Fruit fly (Drosophila melanogaster): ENCODE data around the gene CG42693.

DNA sequence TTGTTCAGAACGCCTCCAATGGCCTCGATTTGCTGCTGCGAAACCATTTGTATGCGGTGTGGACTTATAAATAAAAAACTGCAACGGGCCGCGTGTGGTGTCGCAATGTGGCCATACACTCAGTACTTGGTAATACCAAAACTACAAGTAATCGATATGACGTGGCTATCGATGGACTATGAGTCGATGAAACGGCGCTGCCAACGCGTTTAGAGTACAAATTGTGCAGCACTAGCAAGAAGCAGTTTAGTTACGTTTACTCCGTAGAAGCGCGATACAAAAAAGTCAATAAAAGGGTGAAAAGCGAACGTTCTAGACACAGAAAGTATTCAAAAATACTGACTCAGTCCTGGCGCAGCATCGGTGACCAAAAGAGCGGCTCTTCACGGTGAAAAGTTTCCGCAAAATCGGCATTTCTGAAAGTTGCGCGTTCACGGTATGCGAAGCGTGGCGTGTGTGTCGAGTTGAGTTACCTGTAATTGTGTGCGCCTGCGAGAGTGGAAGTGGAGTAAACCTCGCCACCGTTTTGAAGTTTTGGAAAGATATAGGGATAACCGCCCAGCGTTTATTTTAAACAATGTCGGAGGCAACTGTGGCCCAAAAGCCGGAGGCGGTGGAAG is 39.4 kb upstream of the CG42693 start, which contains the start of the genes nero and CG1910:
- TF ChIP-seq ttk (optimal IDR thresholded peaks at IDR 0.05) (no peak), h (optimal IDR thresholded peaks at IDR 0.05) (no peak), Sin3A (optimal IDR thresholded peaks at IDR 0.05) (no peak), Myc (optimal IDR thresholded peaks at IDR 0.05) (no peak)

Measured in Kc167 (cell line).